Worm (Caenorhabditis elegans) whole organism, L2 larva: ENCODE measurements around the gene F46F3.3.

ENCODE experiments used
- alr-1 ChIP-seq: fragments of 150-350 bp; optimal IDR thresholded peaks from 2 replicates; lab custom pipeline; 2014; ENCODE audit warnings: missing biosample characterization, missing genetic modification characterization
- ceh-82 ChIP-seq: fragments of 150-350 bp; optimal IDR thresholded peaks from 2 replicates; lab custom pipeline; 2014; ENCODE audit warnings: missing biosample characterization, missing genetic modification characterization
- gmeb-1 ChIP-seq: fragments of 150-350 bp; optimal IDR thresholded peaks from 2 replicates; lab custom pipeline; 2014; ENCODE audit warnings: missing biosample characterization, missing genetic modification characterization

DNA sequence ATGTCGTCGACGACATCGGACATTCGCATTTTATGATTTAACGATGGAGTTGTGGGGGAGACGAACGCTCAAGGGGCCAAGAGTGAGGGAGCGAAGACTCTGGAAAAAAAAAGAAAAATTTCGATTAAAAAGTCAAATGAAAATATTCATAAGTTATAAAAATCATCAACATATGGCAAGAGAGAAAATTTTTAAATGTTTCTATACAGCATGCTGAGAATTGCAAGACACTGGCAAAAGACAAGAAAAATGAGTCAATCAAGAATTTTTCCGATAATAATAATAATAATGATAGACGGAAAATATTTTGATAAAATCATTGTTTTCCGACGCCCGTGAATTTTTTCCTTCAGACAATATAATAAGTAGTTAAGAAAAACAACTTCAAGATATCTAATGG lies 30.1 kb upstream of the F46F3.3 start, which contains the start of gene sipa-1:
- TF ChIP-seq ceh-82 (tag; lab: Kevin White, UChicago) (no peak), gmeb-1 (no peak), alr-1 (tag; lab: Kevin White, UChicago) (no peak)
